Worm (Caenorhabditis elegans) whole organism, late embryonic: ENCODE data around the gene nhr-203.

Source experiments
- ceh-18 ChIP-seq: sonication (generic microtip); optimal IDR thresholded peaks from 2 replicates; lab custom pipeline; 2016; ENCODE audit warnings: missing genetic modification characterization, missing compliant biosample characterization
- lin-11 ChIP-seq: fragments of 200-800 bp; sonication (Bioruptor generic); optimal IDR thresholded peaks from 2 replicates; lab custom pipeline; 2018; ENCODE audit warnings: mild to moderate bottlenecking, missing genetic modification characterization, missing compliant biosample characterization
- tbx-2 ChIP-seq: sonication (generic microtip); optimal IDR thresholded peaks from 2 replicates; lab custom pipeline; 2016; ENCODE audit warnings: missing genetic modification characterization, missing compliant biosample characterization

ce11 chrV:494284-494683 is 34.7 kb downstream of the nhr-203 start, which contains the start of gene nhr-131:
- TF ChIP-seq lin-11 (tag; lab: Kevin White, UChicago), result no peak
- no peak for TF ChIP-seq ceh-18 (tag; lab: Kevin White, UChicago)
- no peak for TF ChIP-seq tbx-2
